Fruit fly (Drosophila melanogaster): Measurements from ENCODE around the gene CG4408.

Gene CG4408

DNA sequence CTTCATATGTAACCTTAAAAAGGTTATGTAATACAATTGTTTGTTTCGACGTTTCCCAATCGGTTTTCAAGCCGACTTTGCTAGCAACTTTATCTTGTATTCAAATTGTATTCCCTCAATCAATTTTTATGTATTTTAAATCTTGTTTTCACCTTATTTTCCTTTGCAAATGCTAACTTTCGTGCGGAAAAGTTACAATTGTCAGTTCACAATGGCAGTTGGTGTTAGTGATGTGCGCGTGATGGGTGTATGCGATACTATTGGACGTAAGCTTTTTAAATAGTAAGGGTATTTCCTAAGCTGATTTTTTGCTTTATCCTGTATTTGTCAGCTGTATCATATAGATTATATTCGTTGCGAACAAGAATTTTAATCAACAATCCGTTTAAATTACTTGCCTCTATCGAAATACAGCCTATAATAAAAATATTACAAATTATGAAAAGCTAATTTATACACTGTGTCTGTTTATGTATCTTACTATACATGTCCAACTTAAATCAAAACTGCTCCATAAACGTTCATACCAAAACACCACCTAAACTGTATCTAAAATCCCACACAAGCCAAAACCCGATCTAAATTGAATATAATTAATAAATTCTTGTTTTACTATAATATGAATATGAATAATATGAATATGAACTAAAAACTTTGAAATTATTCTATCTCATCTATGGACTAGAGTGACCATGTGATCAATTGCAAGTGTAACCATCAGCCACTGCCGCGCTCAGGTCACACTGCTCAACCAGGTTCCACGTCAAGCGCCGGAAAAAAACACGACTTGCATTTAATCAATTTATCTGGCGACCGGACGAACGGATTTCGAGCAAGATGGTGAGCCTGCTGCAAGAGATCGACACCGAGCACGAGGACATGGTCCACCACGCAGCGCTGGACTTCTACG is 7.3 kb downstream of the CG4408 start, which contains the start of the genes ATPsynCF6 and Sec13 (continued):
- no peak for TF ChIP-seq lov (optimal IDR thresholded peaks at IDR 0.05)
- TF ChIP-seq lov (GFP tag; IDR thresholded peaks at IDR 0.05) = 0 out of 3 replicates have a peak, but pooled peaks have one; percentile 9
- TF ChIP-seq Max (GFP tag; optimal IDR thresholded peaks at IDR 0.05) = peak; percentile 44
- no peak for TF ChIP-seq Bteb2 (GFP tag; optimal IDR thresholded peaks at IDR 0.05)
- TF ChIP-seq trem (tag; optimal IDR thresholded peaks at IDR 0.05) = peak; percentile 43
- TF ChIP-seq NC2β (GFP tag; optimal IDR thresholded peaks at IDR 0.05) = no peak
- TF ChIP-seq unc-4 (GFP tag; IDR thresholded peaks at IDR 0.05; ENCODE audit: partially characterized antibody) = peak; percentile 82
- peak; percentile 37; the same call in 1 of the 2 replicates for TF ChIP-seq E2f1 (GFP tag; IDR thresholded peaks at IDR 0.05)
- no peak for TF ChIP-seq slp2 (GFP tag; optimal IDR thresholded peaks at IDR 0.05)
- peak; percentile 44; the same call in 1 of the 3 replicates for TF ChIP-seq H15 (GFP tag; IDR thresholded peaks at IDR 0.05)
- no peak for TF ChIP-seq CG11560 (tag; IDR thresholded peaks at IDR 0.05)
- no peak for TF ChIP-seq Hr78 (GFP tag; optimal IDR thresholded peaks at IDR 0.05)
- TF ChIP-seq tup (GFP tag; optimal IDR thresholded peaks at IDR 0.05) = no peak
- TF ChIP-seq abd-A (tag; optimal IDR thresholded peaks at IDR 0.05) = no peak
- TF ChIP-seq stc (GFP tag; IDR thresholded peaks at IDR 0.05) = peak; percentile 38; the same call in 1 of the 2 replicates
- no peak for TF ChIP-seq Nf-YB (GFP tag; optimal IDR thresholded peaks at IDR 0.05)
- TF ChIP-seq CG11723 (GFP tag; optimal IDR thresholded peaks at IDR 0.05) = no peak
- TF ChIP-seq HHEX (GFP tag; optimal IDR thresholded peaks at IDR 0.05) = peak; percentile 47
- no peak for TF ChIP-seq CG6765 (GFP tag; optimal IDR thresholded peaks at IDR 0.05)
- TF ChIP-seq Camta (GFP tag; optimal IDR thresholded peaks at IDR 0.05) = no peak
- no peak for TF ChIP-seq CG7987 (GFP tag; optimal IDR thresholded peaks at IDR 0.05)
- TF ChIP-seq ind (GFP tag; optimal IDR thresholded peaks at IDR 0.05) = peak; percentile 66
- TF ChIP-seq CG18619 (GFP tag; optimal IDR thresholded peaks at IDR 0.05) = peak; percentile 38
- no peak for TF ChIP-seq Mad (GFP tag; optimal IDR thresholded peaks at IDR 0.05)
- peak; percentile 62 for TF ChIP-seq CG14014 (GFP tag; IDR thresholded peaks at IDR 0.05)
- peak; percentile 44 for TF ChIP-seq Fer1 (GFP tag; optimal IDR thresholded peaks at IDR 0.05)
- peak; percentile 60 for TF ChIP-seq ara (GFP tag; IDR thresholded peaks at IDR 0.05)
- no peak for TF ChIP-seq crol (GFP tag; IDR thresholded peaks at IDR 0.05)
- TF ChIP-seq CG31224 (GFP tag; IDR thresholded peaks at IDR 0.05) = peak; percentile 36; the same call in 1 of the 2 replicates
- no peak for TF ChIP-seq psq (GFP tag; optimal IDR thresholded peaks at IDR 0.05)
- TF ChIP-seq CG4328 (GFP tag; optimal IDR thresholded peaks at IDR 0.05) = peak; percentile 31
- TF ChIP-seq CG10654 (GFP tag; optimal IDR thresholded peaks at IDR 0.05) = peak; percentile 9
- TF ChIP-seq ac (GFP tag; optimal IDR thresholded peaks at IDR 0.05) = no peak
- TF ChIP-seq gcm (GFP tag; optimal IDR thresholded peaks at IDR 0.05) = no peak
- no peak for TF ChIP-seq CkIIα-i1 (GFP tag; IDR thresholded peaks at IDR 0.05)
- peak; percentile 94 for TF ChIP-seq Scr (GFP tag; IDR thresholded peaks at IDR 0.05; ENCODE audit: partially characterized antibody)
- peak; percentile 62 for TF ChIP-seq CG3281 (GFP tag; optimal IDR thresholded peaks at IDR 0.05)
- no peak for TF ChIP-seq CG7928 (GFP tag; optimal IDR thresholded peaks at IDR 0.05)
- no peak for TF ChIP-seq NC2α (GFP tag; optimal IDR thresholded peaks at IDR 0.05)
- no peak for TF ChIP-seq CG10321 (GFP tag; IDR thresholded peaks at IDR 0.05)
- peak; percentile 62; the same call in 1 of the 2 replicates for TF ChIP-seq CG14441 (GFP tag; IDR thresholded peaks at IDR 0.05)
- peak; percentile 27 for TF ChIP-seq CG10209 (GFP tag; optimal IDR thresholded peaks at IDR 0.05)
- peak; percentile 44 for TF ChIP-seq CG18262 (tag; optimal IDR thresholded peaks at IDR 0.05)
- no peak for TF ChIP-seq aop (GFP tag; IDR thresholded peaks at IDR 0.05)
- TF ChIP-seq mam (GFP tag; optimal IDR thresholded peaks at IDR 0.05) = peak; percentile 39
- TF ChIP-seq so (GFP tag; IDR thresholded peaks at IDR 0.05) = no peak
- no peak for TF ChIP-seq h (optimal IDR thresholded peaks at IDR 0.05)
- TF ChIP-seq CG9817 (tag; optimal IDR thresholded peaks at IDR 0.05) = peak; percentile 61
- TF ChIP-seq fd64A (GFP tag; optimal IDR thresholded peaks at IDR 0.05) = no peak

Measured in whole organism, embryonic.